Fruit fly (Drosophila melanogaster): ENCODE results near the gene htk.
A peak's percentile ranks its signal among the peaks of the same experiment; 100 is the strongest.

dm6 chrX:18857356-18857807 lies 13.9 kb downstream of the htk start, which contains the start of gene CG7322:
- no peak for TF ChIP-seq Pif1B (GFP tag; optimal IDR thresholded peaks at IDR 0.05)
- no peak for TF ChIP-seq CG4496 (GFP tag; IDR thresholded peaks at IDR 0.05)
- TF ChIP-seq CG8159 (tag; optimal IDR thresholded peaks at IDR 0.05) = no peak
- peak; percentile 81 for TF ChIP-seq EcR (GFP tag; optimal IDR thresholded peaks at IDR 0.05)
- no peak for TF ChIP-seq Pif1A (GFP tag; optimal IDR thresholded peaks at IDR 0.05)
- no peak for TF ChIP-seq rn (GFP tag; IDR thresholded peaks at IDR 0.05)
- no peak for TF ChIP-seq gl (tag; optimal IDR thresholded peaks at IDR 0.05)
- TF ChIP-seq CG10348 (GFP tag; IDR thresholded peaks at IDR 0.05) = no peak
- TF ChIP-seq Snoo (tag; optimal IDR thresholded peaks at IDR 0.05) = no peak

Data from whole organism, pupa.